Worm (Caenorhabditis elegans) whole organism, late embryonic: ENCODE measurements around the gene tsfm-1.

ENCODE experiments used
- C08G9.2 ChIP-seq: sonication (generic microtip); optimal IDR thresholded peaks from 2 replicates; lab custom pipeline; 2016; ENCODE audit warnings: mild to moderate bottlenecking, missing genetic modification characterization, moderate library complexity, missing compliant biosample characterization
- K02D7.2 ChIP-seq: sonication (generic microtip); optimal IDR thresholded peaks from 2 replicates; lab custom pipeline; 2017; ENCODE audit warnings: mild to moderate bottlenecking, missing genetic modification characterization, missing compliant biosample characterization
- T23F11.4 ChIP-seq: fragments of 200-800 bp; sonication (Bioruptor generic); optimal IDR thresholded peaks from 2 replicates; lab custom pipeline; 2018; ENCODE audit warnings: mild to moderate bottlenecking, missing genetic modification characterization, missing compliant biosample characterization
- Y22D7AL.16 ChIP-seq: sonication (generic microtip); optimal IDR thresholded peaks from 2 replicates; lab custom pipeline; 2016; ENCODE audit warnings: missing genetic modification characterization, missing compliant biosample characterization
- ama-1 ChIP-seq: fragments of 150-350 bp; optimal IDR thresholded peaks from 2 replicates; lab custom pipeline; 2014
- ceh-14 ChIP-seq: sonication (generic microtip); optimal IDR thresholded peaks from 2 replicates; lab custom pipeline; 2016; ENCODE audit warnings: missing genotype, missing genetic modification characterization, missing compliant biosample characterization
- ceh-22 ChIP-seq: sonication (generic microtip); optimal IDR thresholded peaks from 2 replicates; lab custom pipeline; 2017; ENCODE audit warnings: missing biosample characterization, missing genetic modification characterization
- ceh-24 ChIP-seq: sonication (generic microtip); optimal IDR thresholded peaks from 2 replicates; lab custom pipeline; 2016; ENCODE audit warnings: mild to moderate bottlenecking, missing genetic modification characterization, missing compliant biosample characterization
- ceh-30 ChIP-seq: fragments of 150-350 bp; optimal IDR thresholded peaks from 2 replicates; lab custom pipeline; 2014; ENCODE audit warnings: missing biosample characterization, missing genetic modification characterization
- ceh-31 ChIP-seq: sonication (generic microtip); optimal IDR thresholded peaks from 2 replicates; lab custom pipeline; 2016; ENCODE audit warnings: missing genetic modification characterization, missing compliant biosample characterization
- ceh-45 ChIP-seq: fragments of 200-800 bp; sonication (Bioruptor generic); IDR thresholded peaks from 2 replicates; pipeline ENCODE4 v1.3.6; 2022; ENCODE audit warnings: missing genetic modification reagents, missing genetic modification characterization, missing compliant biosample characterization
- ceh-9 ChIP-seq: sonication (generic microtip); optimal IDR thresholded peaks from 2 replicates; lab custom pipeline; 2016; ENCODE audit warnings: mild to moderate bottlenecking, missing genetic modification characterization, inconsistent platforms, missing compliant biosample characterization
- dmd-4 ChIP-seq: sonication (generic microtip); optimal IDR thresholded peaks from 2 replicates; lab custom pipeline; 2016; ENCODE audit warnings: borderline replicate concordance, missing genetic modification characterization, missing compliant biosample characterization
- dve-1 ChIP-seq: sonication (generic microtip); optimal IDR thresholded peaks from 2 replicates; lab custom pipeline; 2017; ENCODE audit warnings: antibody characterized with exemption, mild to moderate bottlenecking, missing genetic modification characterization, missing compliant biosample characterization
- elt-2 ChIP-seq: sonication (generic microtip); optimal IDR thresholded peaks from 2 replicates; lab custom pipeline; 2016; ENCODE audit warnings: missing genetic modification reagents, missing genetic modification characterization, missing compliant biosample characterization
- elt-4 ChIP-seq: sonication (generic microtip); optimal IDR thresholded peaks from 2 replicates; lab custom pipeline; 2016; ENCODE audit warnings: missing genetic modification characterization, missing compliant biosample characterization
- ets-4 ChIP-seq: sonication (generic microtip); optimal IDR thresholded peaks from 2 replicates; lab custom pipeline; 2016; ENCODE audit warnings: missing genetic modification characterization, missing compliant biosample characterization
- eyg-1 ChIP-seq: sonication (generic microtip); optimal IDR thresholded peaks from 2 replicates; lab custom pipeline; 2016; ENCODE audit warnings: missing genotype, missing genetic modification characterization, missing compliant biosample characterization
- fkh-10 ChIP-seq: fragments of 150-350 bp; optimal IDR thresholded peaks from 2 replicates; lab custom pipeline; 2014; ENCODE audit warnings: missing biosample characterization, missing genetic modification reagents, missing genetic modification characterization
- fkh-6 ChIP-seq: sonication (generic microtip); optimal IDR thresholded peaks from 2 replicates; lab custom pipeline; 2016; ENCODE audit warnings: missing genetic modification characterization, missing compliant biosample characterization
- gmeb-2 ChIP-seq: sonication (generic microtip); optimal IDR thresholded peaks from 2 replicates; lab custom pipeline; 2016; ENCODE audit warnings: missing genetic modification characterization, inconsistent platforms, missing compliant biosample characterization
- hlh-13 ChIP-seq: fragments of 200-800 bp; sonication (Bioruptor generic); optimal IDR thresholded peaks from 2 replicates; lab custom pipeline; 2018; ENCODE audit warnings: mild to moderate bottlenecking, missing genetic modification characterization, missing compliant biosample characterization
- hlh-30 ChIP-seq: sonication (generic microtip); optimal IDR thresholded peaks from 2 replicates; lab custom pipeline; 2017; ENCODE audit warnings: antibody characterized with exemption, missing genetic modification characterization, missing compliant biosample characterization; ENCODE audit not compliant: insufficient read depth
- lin-11 ChIP-seq: fragments of 200-800 bp; sonication (Bioruptor generic); optimal IDR thresholded peaks from 2 replicates; lab custom pipeline; 2018; ENCODE audit warnings: mild to moderate bottlenecking, missing genetic modification characterization, missing compliant biosample characterization
- mec-3 ChIP-seq: sonication (generic microtip); optimal IDR thresholded peaks from 2 replicates; lab custom pipeline; 2016; ENCODE audit warnings: borderline replicate concordance, missing genetic modification characterization, missing compliant biosample characterization
- nfya-1 ChIP-seq: sonication (generic microtip); optimal IDR thresholded peaks from 2 replicates; lab custom pipeline; 2017; ENCODE audit warnings: missing genetic modification characterization, mild to moderate bottlenecking, missing compliant biosample characterization, antibody characterized with exemption, moderate library complexity
- odd-2 ChIP-seq: sonication (generic microtip); optimal IDR thresholded peaks from 2 replicates; lab custom pipeline; 2017; ENCODE audit warnings: antibody characterized with exemption, mild to moderate bottlenecking, missing genetic modification characterization, missing compliant biosample characterization
- pat-9 ChIP-seq: fragments of 200-800 bp; sonication (Bioruptor generic); optimal IDR thresholded peaks from 2 replicates; lab custom pipeline; 2018; ENCODE audit warnings: mild to moderate bottlenecking, missing genetic modification characterization, moderate library complexity, missing compliant biosample characterization
- pha-2 ChIP-seq: sonication (generic microtip); optimal IDR thresholded peaks from 2 replicates; lab custom pipeline; 2017; ENCODE audit warnings: mild to moderate bottlenecking, missing genetic modification characterization, missing compliant biosample characterization
- pros-1 ChIP-seq: fragments of 150-350 bp; optimal IDR thresholded peaks from 2 replicates; lab custom pipeline; 2014; ENCODE audit warnings: missing biosample characterization, missing genetic modification reagents, missing genetic modification characterization
- ref-2 ChIP-seq: sonication (generic microtip); optimal IDR thresholded peaks from 2 replicates; lab custom pipeline; 2016; ENCODE audit warnings: missing genetic modification characterization, missing compliant biosample characterization
- rnt-1 ChIP-seq: sonication (generic microtip); optimal IDR thresholded peaks from 2 replicates; lab custom pipeline; 2016; ENCODE audit warnings: missing genetic modification characterization, missing compliant biosample characterization
- sdc-2 ChIP-seq: sonication (generic microtip); optimal IDR thresholded peaks from 2 replicates; lab custom pipeline; 2016; ENCODE audit warnings: missing genotype, missing genetic modification characterization, missing compliant biosample characterization
- sox-2 ChIP-seq: fragments of 200-800 bp; sonication (Bioruptor generic); IDR thresholded peaks from 2 replicates; pipeline ENCODE4 v1.3.6; 2022; ENCODE audit warnings: missing genetic modification reagents, missing genetic modification characterization, missing compliant biosample characterization
- sox-4 ChIP-seq: sonication (generic microtip); optimal IDR thresholded peaks from 2 replicates; lab custom pipeline; 2017; ENCODE audit warnings: mild to moderate bottlenecking, missing genetic modification characterization, inconsistent platforms, missing compliant biosample characterization
- syd-9 ChIP-seq: sonication (generic microtip); optimal IDR thresholded peaks from 2 replicates; lab custom pipeline; 2016; ENCODE audit warnings: mild to moderate bottlenecking, missing genetic modification characterization, moderate library complexity, missing compliant biosample characterization
- tbx-2 ChIP-seq: sonication (generic microtip); optimal IDR thresholded peaks from 2 replicates; lab custom pipeline; 2016; ENCODE audit warnings: missing genetic modification characterization, missing compliant biosample characterization
- ttx-3 ChIP-seq: sonication (generic microtip); optimal IDR thresholded peaks from 2 replicates; lab custom pipeline; 2016; ENCODE audit warnings: missing genetic modification reagents, missing genetic modification characterization, missing compliant biosample characterization
- unc-3 ChIP-seq, 2 experiments: fragments of 200-800 bp in 1 of 2; sonication (Bioruptor generic) in 1 of 2; sonication (generic microtip) in 1 of 2; conservative IDR thresholded peaks in 1 of 2; optimal IDR thresholded peaks in 1 of 2; 2 replicates each; pipeline versions ENCODE4 v1.3.6 to Lab custom; 2016 to 2022; ENCODE audit warnings: missing compliant biosample characterization in 2 of 2, missing genetic modification characterization in 2 of 2, missing genetic modification reagents in 1 of 2
- unc-42 ChIP-seq: sonication (generic microtip); optimal IDR thresholded peaks from 2 replicates; lab custom pipeline; 2016; ENCODE audit warnings: missing genotype, missing genetic modification characterization, missing compliant biosample characterization
- unc-86 ChIP-seq: sonication (generic microtip); optimal IDR thresholded peaks from 2 replicates; lab custom pipeline; 2016; ENCODE audit warnings: missing genetic modification characterization, missing compliant biosample characterization
- zip-5 ChIP-seq: sonication (generic microtip); optimal IDR thresholded peaks from 2 replicates; lab custom pipeline; 2016; ENCODE audit warnings: missing genetic modification characterization, missing compliant biosample characterization

The tsfm-1 gene

ce11 chrV:12296794-12297193 is 25.4 kb upstream of the tsfm-1 start:
- TF ChIP-seq rnt-1 (tag; lab: Kevin White, UChicago) (peak; percentile 14), ceh-14 (tag; lab: Kevin White, UChicago) (no peak)

ce11 chrV:12296122-12296521 is 24.8 kb upstream of the tsfm-1 start:
- no peak for TF ChIP-seq zip-5 (tag; lab: Kevin White, UChicago)

ce11 chrV:12295520-12295919 is 24.2 kb upstream of the tsfm-1 start:
- no peak for TF ChIP-seq ama-1 (lab: Kevin White, UChicago)
- no peak for TF ChIP-seq hlh-13
- no peak for TF ChIP-seq syd-9
- no peak for TF ChIP-seq ceh-45
- no peak for TF ChIP-seq sdc-2 (tag; lab: Kevin White, UChicago)
- no peak for TF ChIP-seq ceh-31 (tag; lab: Kevin White, UChicago)
- TF ChIP-seq hlh-30 (tag; lab: Kevin White, UChicago): no peak
- no peak for TF ChIP-seq fkh-6 (tag; lab: Kevin White, UChicago)
- no peak for TF ChIP-seq pros-1 (tag; lab: Kevin White, UChicago)
- no peak for TF ChIP-seq ets-4
- no peak for TF ChIP-seq T23F11.4 (GFP tag; lab: Kevin White, UChicago)

- TF ChIP-seq nfya-1 (tag; lab: Kevin White, UChicago) (peak; percentile 12), mec-3 (tag; lab: Kevin White, UChicago) (no peak), elt-2 (peak; percentile 15), lin-11 (tag; lab: Kevin White, UChicago) (no peak), elt-4 (tag; lab: Kevin White, UChicago) (no peak), zip-5 (tag; lab: Kevin White, UChicago) (no peak), fkh-6 (tag; lab: Kevin White, UChicago) (no peak), dmd-4 (tag; lab: Kevin White, UChicago) (no peak), eyg-1 (tag; lab: Kevin White, UChicago) (no peak), ceh-24 (tag; lab: Kevin White, UChicago) (no peak)
Measured at ce11 chrV:12295015-12295414, 23.7 kb upstream of the tsfm-1 start.

- TF ChIP-seq elt-2 (peak; percentile 21), ceh-30 (tag; lab: Kevin White, UChicago) (no peak)
Measured at ce11 chrV:12294091-12294490, 22.7 kb upstream of the tsfm-1 start.

- TF ChIP-seq sox-2 (no peak), K02D7.2 (tag; lab: Kevin White, UChicago) (peak; percentile 42), Y22D7AL.16 (tag; lab: Kevin White, UChicago) (peak; percentile 33), fkh-10 (GFP tag; lab: Kevin White, UChicago) (no peak), odd-2 (tag; lab: Kevin White, UChicago) (peak; percentile 60), tbx-2 (tag; lab: Kevin White, UChicago) (peak; percentile 65), ceh-30 (tag; lab: Kevin White, UChicago) (peak; percentile 72), unc-42 (tag; lab: Kevin White, UChicago) (peak; percentile 44), ceh-22 (tag; lab: Kevin White, UChicago) (no peak), ceh-24 (tag; lab: Kevin White, UChicago) (no peak), C08G9.2 (tag; lab: Kevin White, UChicago) (peak; percentile 33), ref-2 (tag; lab: Kevin White, UChicago) (no peak), gmeb-2 (tag; lab: Kevin White, UChicago) (peak; percentile 47), pha-2 (tag; lab: Kevin White, UChicago) (peak; percentile 65), T23F11.4 (GFP tag; lab: Kevin White, UChicago) (no peak), pat-9 (tag; lab: Kevin White, UChicago) (peak; percentile 51), unc-3 (GFP tag; conservative IDR thresholded peaks at IDR 0.05; lab: Robert Waterston, UW) (peak; percentile 54; the same call in 1 of the 2 replicates), unc-3 (tag; optimal IDR thresholded peaks at IDR 0.05; lab: Kevin White, UChicago) (peak; percentile 8), ttx-3 (tag; lab: Kevin White, UChicago) (peak; percentile 68), ceh-14 (tag; lab: Kevin White, UChicago) (peak; percentile 57), sox-4 (tag; lab: Kevin White, UChicago) (peak; percentile 45), fkh-6 (tag; lab: Kevin White, UChicago) (peak; percentile 60), unc-86 (peak; percentile 63), ceh-9 (tag; lab: Kevin White, UChicago) (no peak), eyg-1 (tag; lab: Kevin White, UChicago) (peak; percentile 29), dve-1 (tag; lab: Kevin White, UChicago) (no peak)
Measured at ce11 chrV:12291587-12291986, 20.2 kb upstream of the tsfm-1 start, which contains the start of the genes srpa-68 and srh-16. TSS of gene srpa-68 (minus strand) at chrV:12291658. TSS of gene srh-16 (plus strand) at chrV:12291861.
